Fruit fly (Drosophila melanogaster): ENCODE measurements around the gene mew.

mew gene

dm6 chrX:13208075-13208474, 50.2 kb downstream of the mew start (continued):
- TF ChIP-seq CG32767 (GFP tag; IDR thresholded peaks at IDR 0.05) (no peak), CG12219 (GFP tag; optimal IDR thresholded peaks at IDR 0.05) (no peak), CG11560 (tag; IDR thresholded peaks at IDR 0.05) (no peak), btn (GFP tag; optimal IDR thresholded peaks at IDR 0.05) (no peak), lola (GFP tag; optimal IDR thresholded peaks at IDR 0.05) (peak in 1 of 3 experiments; percentile 25), Fer2 (tag; optimal IDR thresholded peaks at IDR 0.05) (no peak), slp2 (GFP tag; optimal IDR thresholded peaks at IDR 0.05) (no peak), CG2678 (tag; optimal IDR thresholded peaks at IDR 0.05) (peak; percentile 73), gsb-n (tag; optimal IDR thresholded peaks at IDR 0.05) (peak; percentile 45), Hr51 (GFP tag; optimal IDR thresholded peaks at IDR 0.05) (peak in 1 of 2 experiments; percentile 61), pfk (GFP tag; optimal IDR thresholded peaks at IDR 0.05) (no peak), CG18619 (GFP tag; optimal IDR thresholded peaks at IDR 0.05) (peak; percentile 22), CG1647 (GFP tag; optimal IDR thresholded peaks at IDR 0.05) (no peak), Oli (tag; optimal IDR thresholded peaks at IDR 0.05) (peak; percentile 26), dmrt99B (tag; optimal IDR thresholded peaks at IDR 0.05) (peak; percentile 66), dysf (GFP tag; IDR thresholded peaks at IDR 0.05) (peak; percentile 38; the same call in 2 of the 3 replicates), CG9727 (GFP tag; optimal IDR thresholded peaks at IDR 0.05) (peak; percentile 46), CG12391 (tag; optimal IDR thresholded peaks at IDR 0.05) (peak; percentile 53), CG34376 (GFP tag; optimal IDR thresholded peaks at IDR 0.05) (no peak), gem (tag; optimal IDR thresholded peaks at IDR 0.05) (peak; percentile 72), bcd (GFP tag; optimal IDR thresholded peaks at IDR 0.05) (peak; percentile 17), CG17829 (tag; optimal IDR thresholded peaks at IDR 0.05) (peak; percentile 32), CG10979 (tag; optimal IDR thresholded peaks at IDR 0.05) (peak; percentile 49), pan (optimal IDR thresholded peaks at IDR 0.05) (no peak), pan (GFP tag; optimal IDR thresholded peaks at IDR 0.05 in 1 of 2, IDR thresholded peaks at IDR 0.05 in 1 of 2) (peak in 1 of 2 experiments; percentile 45), CG4820 (GFP tag; optimal IDR thresholded peaks at IDR 0.05) (no peak), MBD-R2 (GFP tag; IDR thresholded peaks at IDR 0.05) (no peak), CG18011 (GFP tag; optimal IDR thresholded peaks at IDR 0.05) (no peak), Spps (tag; optimal IDR thresholded peaks at IDR 0.05) (no peak), oc (tag; optimal IDR thresholded peaks at IDR 0.05) (no peak), NC2β (GFP tag; optimal IDR thresholded peaks at IDR 0.05) (no peak), gcm (GFP tag; optimal IDR thresholded peaks at IDR 0.05) (peak; percentile 3), ttk (GFP tag; IDR thresholded peaks at IDR 0.05) (no peak), wek (GFP tag; optimal IDR thresholded peaks at IDR 0.05) (no peak), trem (tag; optimal IDR thresholded peaks at IDR 0.05) (peak; percentile 15), sens (GFP tag) (peak; percentile 28), unpg (GFP tag; optimal IDR thresholded peaks at IDR 0.05) (peak; percentile 1), CG11504 (tag; optimal IDR thresholded peaks at IDR 0.05) (peak; percentile 66), ranshi (GFP tag; IDR thresholded peaks at IDR 0.05) (no peak), BtbVII (GFP tag; optimal IDR thresholded peaks at IDR 0.05) (peak; percentile 36), Ets97D (GFP tag; optimal IDR thresholded peaks at IDR 0.05) (no peak), Sox102F (GFP tag; optimal IDR thresholded peaks at IDR 0.05) (peak; percentile 28), nom (GFP tag; optimal IDR thresholded peaks at IDR 0.05) (no peak), CG17385 (GFP tag; optimal IDR thresholded peaks at IDR 0.05) (peak; percentile 22), BEAF-32 (GFP tag; optimal IDR thresholded peaks at IDR 0.05) (no peak), Ptx1 (GFP tag; IDR thresholded peaks at IDR 0.05) (0 out of 2 replicates have a peak, but pooled peaks have one; percentile 21), CG1603 (tag; optimal IDR thresholded peaks at IDR 0.05) (no peak), Dek (tag; optimal IDR thresholded peaks at IDR 0.05) (peak; percentile 1), CG9437 (GFP tag; optimal IDR thresholded peaks at IDR 0.05) (peak; percentile 23), Kr (GFP tag; optimal IDR thresholded peaks at IDR 0.05) (no peak)
